Worm (Caenorhabditis elegans) whole organism, L1 larva: ENCODE results near the gene ugt-54.

Source experiments
- ceh-90 ChIP-seq: sonication (generic microtip); optimal IDR thresholded peaks from 2 replicates; lab custom pipeline; 2016; ENCODE audit warnings: missing genetic modification characterization, missing compliant biosample characterization
- elt-2 ChIP-seq: sonication (generic microtip); optimal IDR thresholded peaks from 2 replicates; lab custom pipeline; 2016; ENCODE audit warnings: missing genetic modification characterization, mild to moderate bottlenecking, inconsistent platforms, missing compliant biosample characterization, missing genetic modification reagents
- lin-13 ChIP-seq: fragments of 150-350 bp; optimal IDR thresholded peaks from 2 replicates; lab custom pipeline; 2014; ENCODE audit warnings: missing biosample characterization, missing genetic modification reagents, missing genetic modification characterization
- lir-3 ChIP-seq: sonication (generic microtip); optimal IDR thresholded peaks from 2 replicates; lab custom pipeline; 2016; ENCODE audit warnings: mild to moderate bottlenecking, missing genetic modification characterization, moderate library complexity, missing compliant biosample characterization; ENCODE audit not compliant: poor library complexity
- mdl-1 ChIP-seq, 2 experiments: fragments of 150-350 bp; optimal IDR thresholded peaks; 2 replicates each; lab custom pipeline; 2014 to 2017; ENCODE audit warnings: missing biosample characterization in 2 of 2, missing genetic modification characterization in 2 of 2, inconsistent platforms in 1 of 2
- nhr-28 ChIP-seq: fragments of 150-350 bp; optimal IDR thresholded peaks from 2 replicates; lab custom pipeline; 2014; ENCODE audit warnings: missing biosample characterization, missing genetic modification characterization

DNA sequence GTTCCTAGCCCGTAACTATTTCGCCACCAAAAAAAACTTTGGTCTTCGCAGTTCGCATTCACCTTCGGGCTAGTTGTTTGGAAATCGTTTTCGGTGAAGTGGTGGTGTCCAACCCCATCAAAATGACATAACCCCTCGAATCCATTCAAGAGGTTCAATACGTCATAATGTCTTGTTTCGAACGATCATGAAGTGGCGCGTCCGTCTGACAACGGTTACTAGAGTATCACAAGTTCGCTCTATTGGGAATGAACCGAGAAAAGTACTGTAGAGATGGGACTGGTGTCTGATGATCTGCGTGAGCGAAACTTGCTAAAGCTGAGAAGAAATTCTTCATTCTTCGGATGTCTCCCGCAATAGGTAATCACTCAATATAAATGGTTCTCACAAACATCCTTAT is 33.8 kb upstream of the ugt-54 start, which contains the start of gene ZC168.2:
- TF ChIP-seq ceh-90 (tag; lab: Kevin White, UChicago) (no peak), lir-3 (tag; lab: Kevin White, UChicago) (no peak), lin-13 (no peak), nhr-28 (tag; lab: Kevin White, UChicago) (no peak), mdl-1 (tag; optimal IDR thresholded peaks at IDR 0.05; lab: Kevin White, UChicago) (no peak), elt-2 (tag; lab: Kevin White, UChicago) (no peak)
